Fruit fly (Drosophila melanogaster) whole organism, embryonic: ENCODE results near the gene Jarid2.
A peak's percentile ranks its signal among the peaks of the same experiment; 100 is the strongest.

ENCODE experiments used
- Blimp-1 ChIP-seq: fragments of 200-800 bp; sonication (Bioruptor generic); optimal IDR thresholded peaks from 3 replicates; lab custom pipeline; 2018; ENCODE audit warnings: missing biosample characterization, missing genetic modification characterization, mild to moderate bottlenecking, moderate library complexity, missing genetic modification reagents
- CG10366 ChIP-seq: fragments of 200-800 bp; sonication (Bioruptor generic); IDR thresholded peaks from 2 replicates; pipeline ENCODE4 v1.3.6; 2022; ENCODE audit warnings: missing biosample characterization, missing genetic modification characterization
- CG10543 ChIP-seq: fragments of 200-800 bp; sonication (Bioruptor generic); optimal IDR thresholded peaks from 3 replicates; lab custom pipeline; 2017; ENCODE audit warnings: missing biosample characterization, mild to moderate bottlenecking, missing genetic modification characterization, moderate library complexity
- CG11504 ChIP-seq: fragments of 200-800 bp; sonication (Bioruptor generic); optimal IDR thresholded peaks from 3 replicates; lab custom pipeline; 2019; ENCODE audit warnings: missing biosample characterization, mild to moderate bottlenecking, missing genetic modification characterization, moderate library complexity
- CG11695 ChIP-seq: fragments of 200-800 bp; sonication (Bioruptor generic); IDR thresholded peaks from 3 replicates; pipeline ENCODE4 v1.3.6; 2022; ENCODE audit warnings: missing biosample characterization, missing genetic modification characterization
- CG13894 ChIP-seq: fragments of 200-800 bp; sonication (Bioruptor generic); optimal IDR thresholded peaks from 3 replicates; lab custom pipeline; 2018; ENCODE audit warnings: missing biosample characterization, mild to moderate bottlenecking, missing genetic modification characterization, moderate library complexity
- CG15011 ChIP-seq: fragments of 200-800 bp; sonication (Bioruptor generic); optimal IDR thresholded peaks from 3 replicates; lab custom pipeline; 2018; ENCODE audit warnings: missing biosample characterization, mild to moderate bottlenecking, missing genetic modification characterization
- CG15601 ChIP-seq: fragments of 200-800 bp; sonication (Bioruptor generic); optimal IDR thresholded peaks from 3 replicates; lab custom pipeline; 2019; ENCODE audit warnings: missing biosample characterization, mild to moderate bottlenecking, missing genetic modification characterization, moderate library complexity
- CG16815 ChIP-seq: fragments of 200-800 bp; sonication (Bioruptor generic); optimal IDR thresholded peaks from 3 replicates; lab custom pipeline; 2017; ENCODE audit warnings: missing biosample characterization, mild to moderate bottlenecking, missing genetic modification characterization
- CG18619 ChIP-seq: fragments of 200-800 bp; sonication (Bioruptor generic); optimal IDR thresholded peaks from 3 replicates; lab custom pipeline; 2017; ENCODE audit warnings: missing biosample characterization, mild to moderate bottlenecking, missing genetic modification characterization
- CG2678 ChIP-seq: fragments of 200-800 bp; sonication (Bioruptor generic); optimal IDR thresholded peaks from 3 replicates; lab custom pipeline; 2019; ENCODE audit warnings: missing biosample characterization, mild to moderate bottlenecking, missing genetic modification characterization, moderate library complexity
- CG2875 ChIP-seq: fragments of 200-800 bp; sonication (Bioruptor generic); optimal IDR thresholded peaks from 2 replicates; lab custom pipeline; 2017; ENCODE audit warnings: missing biosample characterization, mild to moderate bottlenecking, missing genetic modification characterization, missing genetic modification reagents
- CG3065 ChIP-seq: fragments of 200-800 bp; sonication (Bioruptor generic); optimal IDR thresholded peaks from 2 replicates; lab custom pipeline; 2016; ENCODE audit warnings: missing biosample characterization, missing genetic modification characterization
- CG4360 ChIP-seq: fragments of 200-800 bp; sonication (Bioruptor generic); IDR thresholded peaks from 2 replicates; pipeline ENCODE4 v1.3.6; 2022; ENCODE audit warnings: missing biosample characterization, missing genetic modification characterization
- CG4617 ChIP-seq: fragments of 200-800 bp; sonication (Bioruptor generic); optimal IDR thresholded peaks from 3 replicates; lab custom pipeline; 2016; ENCODE audit warnings: missing biosample characterization, missing genetic modification characterization, borderline replicate concordance
- CG6683 ChIP-seq: fragments of 200-800 bp; sonication (Bioruptor generic); optimal IDR thresholded peaks from 2 replicates; lab custom pipeline; 2017; ENCODE audit warnings: missing biosample characterization, mild to moderate bottlenecking, missing genetic modification characterization, missing genetic modification reagents
- CG6813 ChIP-seq: fragments of 200-800 bp; sonication (Bioruptor generic); optimal IDR thresholded peaks from 2 replicates; lab custom pipeline; 2017; ENCODE audit warnings: missing biosample characterization, missing genetic modification characterization, mild to moderate bottlenecking, moderate library complexity, missing genetic modification reagents
- CG7556 ChIP-seq: fragments of 200-800 bp; sonication (Bioruptor generic); optimal IDR thresholded peaks from 2 replicates; lab custom pipeline; 2017; ENCODE audit warnings: missing biosample characterization, mild to moderate bottlenecking, missing genetic modification characterization
- CG7839 ChIP-seq: fragments of 200-800 bp; sonication (Bioruptor generic); optimal IDR thresholded peaks from 3 replicates; lab custom pipeline; 2018; ENCODE audit warnings: missing biosample characterization, mild to moderate bottlenecking, missing genetic modification characterization, moderate library complexity
- CG9437 ChIP-seq: fragments of 200-800 bp; sonication (Bioruptor generic); optimal IDR thresholded peaks from 2 replicates; lab custom pipeline; 2018; ENCODE audit warnings: missing biosample characterization, mild to moderate bottlenecking, missing genetic modification characterization
- Dek ChIP-seq: fragments of 200-800 bp; sonication (Bioruptor generic); optimal IDR thresholded peaks from 3 replicates; lab custom pipeline; 2019; ENCODE audit warnings: missing biosample characterization, mild to moderate bottlenecking, missing genetic modification characterization, moderate library complexity
- Eip74EF ChIP-seq, 2 experiments: fragments of 200-800 bp in 1 of 2; fragments of >200 bp in 1 of 2; sonication (Bioruptor generic) in 1 of 2; optimal IDR thresholded peaks; 2 replicates each; lab custom pipeline; 2017 to 2019; ENCODE audit warnings: missing biosample characterization in 2 of 2, missing genetic modification characterization in 2 of 2, mild to moderate bottlenecking in 1 of 2, moderate library complexity in 1 of 2
- Jarid2 ChIP-seq: fragments of 200-800 bp; sonication (Bioruptor generic); optimal IDR thresholded peaks from 3 replicates; lab custom pipeline; 2017; ENCODE audit warnings: mild to moderate bottlenecking, missing biosample characterization, missing genetic modification reagents, missing genetic modification characterization
- MESR4 ChIP-seq: fragments of 200-800 bp; sonication (Bioruptor generic); optimal IDR thresholded peaks from 2 replicates; lab custom pipeline; 2018; ENCODE audit warnings: missing biosample characterization, mild to moderate bottlenecking, missing genetic modification characterization, moderate library complexity
- Max ChIP-seq: fragments of 200-800 bp; sonication (Bioruptor generic); optimal IDR thresholded peaks from 2 replicates; lab custom pipeline; 2016; ENCODE audit warnings: missing biosample characterization, mild to moderate bottlenecking, missing genetic modification characterization
- Six4 ChIP-seq: fragments of 200-800 bp; sonication (Bioruptor generic); optimal IDR thresholded peaks from 2 replicates; lab custom pipeline; 2016; ENCODE audit warnings: missing biosample characterization, missing genetic modification characterization
- Sox100B ChIP-seq: fragments of 200-800 bp; sonication (Bioruptor generic); optimal IDR thresholded peaks from 3 replicates; lab custom pipeline; 2018; ENCODE audit warnings: missing biosample characterization, mild to moderate bottlenecking, missing genetic modification characterization
- Xrp1 ChIP-seq: fragments of 200-800 bp; sonication (Bioruptor generic); IDR thresholded peaks from 2 replicates; pipeline ENCODE4 v1.3.6; 2022; ENCODE audit warnings: missing biosample characterization, missing genetic modification characterization
- bcd ChIP-seq: fragments of 200-800 bp; sonication (Bioruptor generic); optimal IDR thresholded peaks from 2 replicates; lab custom pipeline; 2017; ENCODE audit warnings: missing biosample characterization, mild to moderate bottlenecking, missing genetic modification characterization
- cato ChIP-seq: fragments of 200-800 bp; sonication (Bioruptor generic); optimal IDR thresholded peaks from 2 replicates; lab custom pipeline; 2016; ENCODE audit warnings: missing biosample characterization, missing genetic modification characterization, borderline replicate concordance
- dan ChIP-seq: fragments of 200-800 bp; sonication (Bioruptor generic); IDR thresholded peaks from 2 replicates; pipeline ENCODE4 v1.3.6; 2022; ENCODE audit warnings: missing biosample characterization, missing genetic modification characterization
- dmrt11E ChIP-seq: fragments of 200-800 bp; sonication (Bioruptor generic); optimal IDR thresholded peaks from 3 replicates; lab custom pipeline; 2018; ENCODE audit warnings: missing biosample characterization, mild to moderate bottlenecking, missing genetic modification characterization, moderate library complexity
- dpn ChIP-seq, 2 experiments: fragments of 200-800 bp; sonication (Bioruptor generic); optimal IDR thresholded peaks; 3 replicates each; lab custom pipeline; 2016; ENCODE audit warnings: missing biosample characterization in 2 of 2, missing genetic modification characterization in 2 of 2
- esg ChIP-seq: fragments of 200-800 bp; sonication (Bioruptor generic); conservative IDR thresholded peaks from 2 replicates; pipeline ENCODE4 v1.3.6; 2022; ENCODE audit warnings: missing biosample characterization, missing genetic modification characterization
- gcm2 ChIP-seq: fragments of 200-800 bp; sonication (Bioruptor generic); optimal IDR thresholded peaks from 2 replicates; lab custom pipeline; 2016; ENCODE audit warnings: missing biosample characterization, missing genetic modification characterization
- gsb-n ChIP-seq: fragments of 200-800 bp; sonication (Bioruptor generic); optimal IDR thresholded peaks from 3 replicates; lab custom pipeline; 2018; ENCODE audit warnings: missing biosample characterization, mild to moderate bottlenecking, missing genetic modification characterization
- hkb ChIP-seq, 2 experiments: fragments of 200-800 bp in 1 of 2; fragments of >200 bp in 1 of 2; sonication (Bioruptor generic) in 1 of 2; IDR thresholded peaks in 1 of 2; optimal IDR thresholded peaks in 1 of 2; 2 replicates each; pipeline versions ENCODE4 v1.3.6 to Lab custom; 2017 to 2022; ENCODE audit warnings: missing biosample characterization in 1 of 2, missing genetic modification characterization in 1 of 2
- knrl ChIP-seq: fragments of 200-800 bp; sonication (Bioruptor generic); IDR thresholded peaks from 3 replicates; pipeline ENCODE4 v1.3.6; 2022; ENCODE audit warnings: missing biosample characterization, missing genetic modification characterization; ENCODE audit not compliant: partially characterized antibody
- lola ChIP-seq, 3 experiments: fragments of >200 bp in 2 of 3; fragments of 200-800 bp in 1 of 3; sonication (Bioruptor generic) in 1 of 3; optimal IDR thresholded peaks; 2 replicates each; lab custom pipeline; 2017 to 2019; ENCODE audit warnings: missing biosample characterization in 3 of 3, missing genetic modification characterization in 3 of 3, mild to moderate bottlenecking in 1 of 3, moderate library complexity in 1 of 3
- prd ChIP-seq, 3 experiments: fragments of >200 bp in 2 of 3; fragments of 200-800 bp in 1 of 3; sonication (Bioruptor generic) in 1 of 3; optimal IDR thresholded peaks in 2 of 3; IDR thresholded peaks in 1 of 3; 2 replicates in 2 of 3; 3 replicates in 1 of 3; pipeline versions ENCODE4 v1.3.6 to Lab custom; 2017 to 2022; ENCODE audit warnings: missing biosample characterization in 1 of 3, missing genetic modification characterization in 1 of 3
- slbo ChIP-seq: fragments of 200-800 bp; sonication (Bioruptor generic); IDR thresholded peaks from 2 replicates; pipeline ENCODE4 v1.3.6; 2022; ENCODE audit warnings: missing biosample characterization, missing genetic modification characterization
- sqz ChIP-seq: fragments of 200-800 bp; sonication (Bioruptor generic); optimal IDR thresholded peaks from 3 replicates; lab custom pipeline; 2018; ENCODE audit warnings: missing biosample characterization, mild to moderate bottlenecking, missing genetic modification characterization
- tap ChIP-seq: fragments of 200-800 bp; optimal IDR thresholded peaks from 3 replicates; lab custom pipeline; 2019; ENCODE audit warnings: missing biosample characterization, mild to moderate bottlenecking, missing genetic modification characterization, moderate library complexity
- vnd ChIP-seq: fragments of 200-800 bp; sonication (Bioruptor generic); IDR thresholded peaks from 3 replicates; pipeline ENCODE4 v1.3.6; 2022; ENCODE audit warnings: missing biosample characterization, missing genetic modification characterization; ENCODE audit not compliant: partially characterized antibody
- vvl ChIP-seq: fragments of 200-800 bp; sonication (Bioruptor generic); IDR thresholded peaks from 2 replicates; pipeline ENCODE4 v1.3.6; 2022; ENCODE audit warnings: missing biosample characterization, missing genetic modification characterization
- wdn ChIP-seq: fragments of 200-800 bp; sonication (Bioruptor generic); IDR thresholded peaks from 2 replicates; pipeline ENCODE4 v1.3.6; 2022; ENCODE audit warnings: missing biosample characterization, missing genetic modification characterization
- zfh1 ChIP-seq: fragments of 200-800 bp; sonication (Bioruptor generic); IDR thresholded peaks from 3 replicates; pipeline ENCODE4 v1.3.6; 2022; ENCODE audit warnings: missing biosample characterization, missing genetic modification characterization

Jarid2 gene

dm6 chr3L:9508653-9509036 lies 31.8 kb downstream of the Jarid2 start (continued):
- TF ChIP-seq MESR4 (no peak), dan (GFP tag; lab: Robert Waterston, UW) (no peak), bcd (GFP tag; lab: Kevin White, UChicago) (peak; percentile 44), CG11695 (GFP tag; lab: Robert Waterston, UW) (0 out of 3 replicates have a peak, but pooled peaks have one; percentile 13), esg (GFP tag; lab: Robert Waterston, UW) (0 out of 2 replicates have a peak, but pooled peaks have one; percentile 13), CG15011 (GFP tag; lab: Kevin White, UChicago) (no peak), CG11504 (peak; percentile 80), CG6683 (GFP tag; lab: Kevin White, UChicago) (peak; percentile 1), zfh1 (GFP tag; lab: Robert Waterston, UW) (peak; percentile 28; the same call in 1 of the 3 replicates), CG7839 (tag; lab: Kevin White, UChicago) (peak; percentile 71), Xrp1 (GFP tag; lab: Robert Waterston, UW) (peak; percentile 81), CG3065 (GFP tag; lab: Kevin White, UChicago) (no peak), vvl (GFP tag; lab: Robert Waterston, UW) (peak; percentile 20; the same call in 1 of the 2 replicates), Dek (tag; lab: Kevin White, UChicago) (peak; percentile 54), Jarid2 (GFP tag; lab: Kevin White, UChicago) (peak; percentile 0), prd (optimal IDR thresholded peaks at IDR 0.05; lab: Kevin White, UChicago) (no peak), prd (GFP tag; IDR thresholded peaks at IDR 0.05; lab: Robert Waterston, UW) (peak; percentile 53; the same call in 1 of the 3 replicates), CG2875 (GFP tag; lab: Kevin White, UChicago) (peak; percentile 68), wdn (GFP tag; lab: Robert Waterston, UW) (peak; percentile 40; the same call in 1 of the 2 replicates), Six4 (GFP tag; lab: Kevin White, UChicago) (no peak), slbo (GFP tag; lab: Robert Waterston, UW) (peak; percentile 36; the same call in 1 of the 2 replicates), CG10366 (GFP tag; lab: Robert Waterston, UW) (peak; percentile 31; the same call in 1 of the 2 replicates), CG7556 (GFP tag; lab: Kevin White, UChicago) (peak; percentile 77), dpn (GFP tag; optimal IDR thresholded peaks at IDR 0.05; lab: Kevin White, UChicago) (peak in 1 of 2 experiments; percentile 0), sqz (peak; percentile 59), Max (GFP tag; lab: Kevin White, UChicago) (no peak), CG2678 (tag; lab: Kevin White, UChicago) (peak; percentile 75), Sox100B (GFP tag; lab: Kevin White, UChicago) (peak; percentile 66), knrl (GFP tag; lab: Robert Waterston, UW) (no peak), vnd (no peak), CG15601 (tag; lab: Kevin White, UChicago) (peak; percentile 73), CG10543 (GFP tag; lab: Kevin White, UChicago) (no peak), dmrt11E (tag; lab: Kevin White, UChicago) (peak; percentile 62), CG18619 (peak; percentile 30), lola (GFP tag; optimal IDR thresholded peaks at IDR 0.05; lab: Kevin White, UChicago) (peak in 1 of 3 experiments; percentile 61), CG13894 (tag; lab: Kevin White, UChicago) (no peak), CG4360 (GFP tag; lab: Robert Waterston, UW) (no peak), cato (GFP tag; lab: Kevin White, UChicago) (no peak), Eip74EF (GFP tag; optimal IDR thresholded peaks at IDR 0.05; lab: Kevin White, UChicago) (peak in 1 of 2 experiments; percentile 3), CG16815 (GFP tag; lab: Kevin White, UChicago) (peak; percentile 30), gsb-n (peak; percentile 79), Blimp-1 (peak; percentile 72), CG9437 (peak; percentile 63), CG6813 (GFP tag; lab: Kevin White, UChicago) (peak; percentile 30), gcm2 (GFP tag; lab: Kevin White, UChicago) (no peak), tap (tag; lab: Kevin White, UChicago) (peak; percentile 65), CG4617 (GFP tag; lab: Kevin White, UChicago) (no peak), hkb (optimal IDR thresholded peaks at IDR 0.05; lab: Kevin White, UChicago) (no peak), hkb (GFP tag; IDR thresholded peaks at IDR 0.05; lab: Robert Waterston, UW) (peak; percentile 54)
